Fruit fly (Drosophila melanogaster) Kc167 (cell line): ENCODE measurements around the gene Cbs.

Source experiments
- Myc ChIP-seq: fragments of >200 bp; optimal IDR thresholded peaks from 2 replicates; lab custom pipeline; 2017; ENCODE audit warnings: missing external identifiers
- Sin3A ChIP-seq: fragments of >200 bp; optimal IDR thresholded peaks from 2 replicates; lab custom pipeline; 2018; ENCODE audit warnings: missing external identifiers
- h ChIP-seq: fragments of >200 bp; optimal IDR thresholded peaks from 3 replicates; lab custom pipeline; 2018; ENCODE audit warnings: missing external identifiers
- insv ChIP-seq: fragments of >200 bp; optimal IDR thresholded peaks from 3 replicates; lab custom pipeline; 2018; ENCODE audit warnings: missing external identifiers
- psq ChIP-seq: fragments of >200 bp; optimal IDR thresholded peaks from 2 replicates; lab custom pipeline; 2017; ENCODE audit warnings: missing external identifiers
- ttk ChIP-seq: sonication (Bioruptor generic); optimal IDR thresholded peaks from 2 replicates; lab custom pipeline; 2017; ENCODE audit warnings: missing external identifiers

DNA sequence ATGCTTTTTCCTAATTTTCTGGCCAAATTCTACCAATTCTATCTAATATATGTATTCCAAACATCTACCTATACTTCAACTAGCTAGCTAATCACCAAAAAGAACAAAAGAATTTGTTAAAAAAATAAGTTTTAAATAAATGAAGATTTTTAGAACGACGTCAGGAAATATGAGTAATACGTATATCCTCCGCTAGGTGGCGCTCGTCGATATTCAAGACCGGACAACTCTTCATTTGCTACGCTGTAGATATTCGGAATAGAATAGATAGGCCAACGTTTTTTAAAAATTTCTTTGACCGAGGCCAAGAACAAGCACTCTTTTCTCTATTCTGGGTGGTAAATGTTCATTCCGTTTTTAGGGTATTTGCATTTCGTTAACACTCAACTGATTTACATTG, 13.5 kb downstream of the Cbs start:
- TF ChIP-seq psq (lab: Kevin White, UChicago) (no peak), insv (lab: Kevin White, UChicago) (no peak), ttk (lab: Kevin White, UChicago) (no peak), h (no peak), Myc (lab: Kevin White, UChicago) (no peak), Sin3A (lab: Kevin White, UChicago) (no peak)
